Worm (Caenorhabditis elegans) whole organism, L3 larva: ENCODE results near the gene F38B6.7.

ENCODE experiments used
- ceh-28 ChIP-seq: fragments of 150-350 bp; optimal IDR thresholded peaks from 2 replicates; lab custom pipeline; 2014; ENCODE audit warnings: missing biosample characterization, missing genetic modification reagents, missing genetic modification characterization
- skn-1 ChIP-seq: fragments of 150-350 bp; optimal IDR thresholded peaks from 2 replicates; lab custom pipeline; 2014; ENCODE audit warnings: missing biosample characterization, missing genetic modification characterization

DNA sequence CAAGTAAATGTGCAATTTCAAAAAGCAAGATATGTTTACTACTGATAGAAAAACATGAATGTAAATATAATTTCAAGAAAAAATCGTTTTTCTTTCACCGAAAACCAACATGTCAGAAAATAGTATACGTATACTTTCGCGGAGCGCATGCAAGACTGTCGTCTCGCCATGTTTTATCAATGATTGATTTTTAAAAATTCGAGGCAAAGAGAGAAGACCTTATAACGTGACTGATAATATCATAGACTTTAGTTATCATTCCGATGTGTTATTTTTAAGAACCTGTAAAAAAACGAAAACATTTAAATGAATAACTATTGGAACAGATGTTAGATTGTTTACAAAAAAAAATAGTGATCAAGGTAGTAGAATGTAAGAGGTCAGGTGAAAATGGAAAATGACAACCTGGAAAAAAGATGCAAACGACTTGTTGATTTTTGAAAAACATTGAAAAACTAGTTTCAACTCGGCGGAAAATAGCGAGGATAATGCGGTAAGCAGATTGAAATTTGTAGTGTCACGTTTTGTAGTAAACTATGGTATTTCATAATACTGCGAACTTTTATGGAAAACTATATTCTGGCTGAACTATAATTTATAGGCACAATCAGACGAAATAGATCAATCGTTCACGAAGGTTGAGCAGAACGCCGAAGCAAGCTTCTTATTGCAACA is 51.6 kb downstream of the F38B6.7 start:
- TF ChIP-seq skn-1 (tag; lab: Kevin White, UChicago) (no peak), ceh-28 (no peak)
